ENCODE assay signal across 5 fruit fly cellular contexts in the genomic region with DNA sequence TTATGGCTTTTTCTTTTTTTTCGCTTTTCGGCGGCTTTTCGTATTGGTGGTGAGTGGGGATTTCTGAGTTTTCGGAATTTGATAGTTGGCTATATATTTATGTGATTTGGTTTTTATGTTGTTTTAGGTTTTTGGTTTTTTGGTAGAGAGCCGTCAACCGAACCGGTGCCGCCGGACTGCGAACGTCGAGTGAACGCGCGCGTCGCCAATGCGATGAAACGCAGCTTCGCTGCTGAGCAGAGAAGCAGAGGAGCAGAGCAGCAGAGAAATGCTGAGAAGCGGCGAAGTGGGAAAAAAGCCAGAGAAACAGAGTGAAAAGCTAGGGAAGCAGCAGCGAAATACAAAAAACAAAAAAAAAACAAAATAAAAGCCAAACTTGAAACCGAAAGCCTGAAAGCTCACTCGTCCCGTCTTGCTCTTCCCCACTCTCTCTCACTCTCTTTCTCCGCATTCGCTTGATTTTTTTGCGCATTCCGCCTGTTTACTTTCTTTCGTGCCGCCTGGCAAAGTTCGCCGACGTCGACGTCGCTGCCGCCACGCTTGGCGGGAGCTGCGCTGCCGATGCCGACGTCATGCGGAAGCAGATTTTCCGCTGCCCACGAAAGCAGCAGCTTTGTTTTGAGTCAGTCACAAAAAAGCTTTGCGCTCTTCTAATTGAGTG.
TF ChIP-seq lines count a peak whose summit lies in the region.

No protein-coding gene starts in this region.

- TF ChIP-seq CTCF in whole organism, embryonic (GFP tag; optimal IDR thresholded peaks at IDR 0.05; lab: Kevin White, UChicago), result no peak

TF ChIP-seq in whole organism, adult, 20 proteins besides CTCF, POLR2A, EP300 and RAD21:
- TF ChIP-seq tj (GFP tag; optimal IDR thresholded peaks at IDR 0.05; lab: Kevin White, UChicago) (peak; percentile 44), CG7045 (GFP tag; optimal IDR thresholded peaks at IDR 0.05; lab: Kevin White, UChicago) (no peak), cic (GFP tag; optimal IDR thresholded peaks at IDR 0.05; lab: Kevin White, UChicago) (peak; percentile 30), CG12768 (GFP tag; optimal IDR thresholded peaks at IDR 0.05; lab: Kevin White, UChicago) (peak; percentile 45), Mnt (GFP tag; optimal IDR thresholded peaks at IDR 0.05; lab: Kevin White, UChicago) (no peak), pad (GFP tag; optimal IDR thresholded peaks at IDR 0.05; lab: Kevin White, UChicago) (no peak)

TF ChIP-seq in whole organism, embryonic, 481 proteins besides CTCF, POLR2A, EP300 and RAD21 (continues in another document):
- TF ChIP-seq Atf3 (GFP tag; optimal IDR thresholded peaks at IDR 0.05; lab: Kevin White, UChicago) (no peak), pho (GFP tag; optimal IDR thresholded peaks at IDR 0.05; lab: Kevin White, UChicago) (no peak), CG3838 (GFP tag; optimal IDR thresholded peaks at IDR 0.05; lab: Kevin White, UChicago) (no peak), CG18599 (GFP tag; optimal IDR thresholded peaks at IDR 0.05; lab: Kevin White, UChicago) (no peak), bbx (GFP tag; IDR thresholded peaks at IDR 0.05; lab: Robert Waterston, UW; ENCODE audit: partially characterized antibody) (peak; percentile 21; the same call in 1 of the 2 replicates), CG10565 (GFP tag; optimal IDR thresholded peaks at IDR 0.05; lab: Kevin White, UChicago) (no peak), zfh2 (GFP tag; optimal IDR thresholded peaks at IDR 0.05; lab: Kevin White, UChicago) (no peak), Med (GFP tag; lab: Kevin White, UChicago) (peak; percentile 78), CG15696 (tag; optimal IDR thresholded peaks at IDR 0.05; lab: Kevin White, UChicago) (no peak), hb (GFP tag; IDR thresholded peaks at IDR 0.05; lab: Robert Waterston, UW; ENCODE audit: partially characterized antibody) (no peak), sisA (GFP tag; IDR thresholded peaks at IDR 0.05; lab: Robert Waterston, UW) (no peak), CG3995 (GFP tag; optimal IDR thresholded peaks at IDR 0.05; lab: Kevin White, UChicago) (no peak), nerfin-1 (tag; optimal IDR thresholded peaks at IDR 0.05; lab: Kevin White, UChicago) (no peak), CG6654 (GFP tag; optimal IDR thresholded peaks at IDR 0.05; lab: Kevin White, UChicago) (no peak), CG17361 (GFP tag; IDR thresholded peaks at IDR 0.05; lab: Robert Waterston, UW) (no peak), CG14860 (GFP tag; IDR thresholded peaks at IDR 0.05; lab: Robert Waterston, UW; ENCODE audit: partially characterized antibody) (no peak), eyg (GFP tag; optimal IDR thresholded peaks at IDR 0.05; lab: Kevin White, UChicago) (no peak), CG11504 (tag; optimal IDR thresholded peaks at IDR 0.05; lab: Kevin White, UChicago) (peak; percentile 1), da (GFP tag; optimal IDR thresholded peaks at IDR 0.05; lab: Kevin White, UChicago) (no peak)

TF ChIP-seq in whole organism, prepupa, 60 proteins besides CTCF, POLR2A, EP300 and RAD21 (continues in another document):
- TF ChIP-seq cyc (GFP tag; optimal IDR thresholded peaks at IDR 0.05; lab: Kevin White, UChicago), result no peak
- TF ChIP-seq Hr39 (GFP tag; optimal IDR thresholded peaks at IDR 0.05; lab: Kevin White, UChicago), result no peak
- TF ChIP-seq fd59A (GFP tag; optimal IDR thresholded peaks at IDR 0.05; lab: Kevin White, UChicago), result no peak
- TF ChIP-seq CG6808 (GFP tag; optimal IDR thresholded peaks at IDR 0.05; lab: Kevin White, UChicago), result no peak
- TF ChIP-seq vri (GFP tag; optimal IDR thresholded peaks at IDR 0.05; lab: Kevin White, UChicago), result no peak
- no peak for TF ChIP-seq Hr4 (GFP tag; optimal IDR thresholded peaks at IDR 0.05; lab: Kevin White, UChicago)
- TF ChIP-seq CG1621 (tag; optimal IDR thresholded peaks at IDR 0.05; lab: Kevin White, UChicago), result no peak
- TF ChIP-seq CG16779 (tag; optimal IDR thresholded peaks at IDR 0.05; lab: Kevin White, UChicago), result peak; percentile 29
- no peak for TF ChIP-seq CG10631 (GFP tag; optimal IDR thresholded peaks at IDR 0.05; lab: Kevin White, UChicago)
- no peak for TF ChIP-seq salr (GFP tag; optimal IDR thresholded peaks at IDR 0.05; lab: Kevin White, UChicago)
- peak; percentile 55 for TF ChIP-seq CG15336 (GFP tag; IDR thresholded peaks at IDR 0.05; lab: Robert Waterston, UW)
- TF ChIP-seq topi (GFP tag; optimal IDR thresholded peaks at IDR 0.05; lab: Kevin White, UChicago), result no peak
- no peak for TF ChIP-seq spab (GFP tag; optimal IDR thresholded peaks at IDR 0.05; lab: Kevin White, UChicago)
- no peak for TF ChIP-seq Hr38 (GFP tag; optimal IDR thresholded peaks at IDR 0.05; lab: Kevin White, UChicago)
- TF ChIP-seq CG31627 (GFP tag; optimal IDR thresholded peaks at IDR 0.05; lab: Kevin White, UChicago), result no peak
- no peak for TF ChIP-seq CG3032 (tag; optimal IDR thresholded peaks at IDR 0.05; lab: Kevin White, UChicago)
- no peak for TF ChIP-seq CG11762 (GFP tag; optimal IDR thresholded peaks at IDR 0.05; lab: Kevin White, UChicago; ENCODE audit: insufficient read depth)
- TF ChIP-seq Sox102F (GFP tag; optimal IDR thresholded peaks at IDR 0.05; lab: Kevin White, UChicago), result no peak
- TF ChIP-seq Sox14 (GFP tag; optimal IDR thresholded peaks at IDR 0.05; lab: Kevin White, UChicago), result no peak
- no peak for TF ChIP-seq CG11902 (GFP tag; optimal IDR thresholded peaks at IDR 0.05; lab: Kevin White, UChicago)
- peak; percentile 53 for TF ChIP-seq CG6276 (GFP tag; optimal IDR thresholded peaks at IDR 0.05; lab: Kevin White, UChicago)

TF ChIP-seq in whole organism, pupa, 21 proteins besides CTCF, POLR2A, EP300 and RAD21:
- no peak for TF ChIP-seq Pif1A (GFP tag; optimal IDR thresholded peaks at IDR 0.05; lab: Kevin White, UChicago)
- TF ChIP-seq rn (GFP tag; IDR thresholded peaks at IDR 0.05; lab: Robert Waterston, UW), result 0 out of 2 replicates have a peak, but pooled peaks have one; percentile 5
- no peak for TF ChIP-seq CG14655 (GFP tag; optimal IDR thresholded peaks at IDR 0.05; lab: Kevin White, UChicago)
- 0 out of 3 replicates have a peak, but pooled peaks have one; percentile 19 for TF ChIP-seq fd96Ca (GFP tag; IDR thresholded peaks at IDR 0.05; lab: Robert Waterston, UW)
- TF ChIP-seq Ets98B (GFP tag; IDR thresholded peaks at IDR 0.05; lab: Robert Waterston, UW), result peak; percentile 54; the same call in 1 of the 2 replicates
- TF ChIP-seq CG17806 (tag; optimal IDR thresholded peaks at IDR 0.05; lab: Kevin White, UChicago), result no peak
- peak; percentile 50; the same call in 1 of the 2 replicates for TF ChIP-seq CG12605 (GFP tag; IDR thresholded peaks at IDR 0.05; lab: Robert Waterston, UW)
- TF ChIP-seq Pif1B (GFP tag; optimal IDR thresholded peaks at IDR 0.05; lab: Kevin White, UChicago), result peak; percentile 20
- TF ChIP-seq CG15710 (tag; optimal IDR thresholded peaks at IDR 0.05; lab: Kevin White, UChicago), result no peak
- TF ChIP-seq D1 (tag; optimal IDR thresholded peaks at IDR 0.05; lab: Kevin White, UChicago), result no peak
- no peak for TF ChIP-seq CG8159 (tag; optimal IDR thresholded peaks at IDR 0.05; lab: Kevin White, UChicago)
- TF ChIP-seq CG32121 (GFP tag; IDR thresholded peaks at IDR 0.05; lab: Robert Waterston, UW), result peak; percentile 25; the same call in 1 of the 2 replicates
- TF ChIP-seq CG8301 (tag; optimal IDR thresholded peaks at IDR 0.05; lab: Kevin White, UChicago), result no peak
- TF ChIP-seq Snoo (tag; optimal IDR thresholded peaks at IDR 0.05; lab: Kevin White, UChicago), result no peak
- TF ChIP-seq CG34367 (tag; optimal IDR thresholded peaks at IDR 0.05; lab: Kevin White, UChicago), result no peak
- TF ChIP-seq CG4496 (GFP tag; IDR thresholded peaks at IDR 0.05; lab: Robert Waterston, UW), result peak; percentile 67; the same call in 2 of the 3 replicates
- no peak for TF ChIP-seq CG9948 (tag; optimal IDR thresholded peaks at IDR 0.05; lab: Kevin White, UChicago)
- TF ChIP-seq EcR (GFP tag; optimal IDR thresholded peaks at IDR 0.05; lab: Kevin White, UChicago), result no peak
- peak; percentile 1 for TF ChIP-seq CG13204 (GFP tag; optimal IDR thresholded peaks at IDR 0.05; lab: Kevin White, UChicago)
- TF ChIP-seq gl (tag; optimal IDR thresholded peaks at IDR 0.05; lab: Kevin White, UChicago), result no peak
- no peak for TF ChIP-seq CG10348 (GFP tag; IDR thresholded peaks at IDR 0.05; lab: Robert Waterston, UW)

TF ChIP-seq in whole organism, wandering third instar larva, 38 proteins besides CTCF, POLR2A, EP300 and RAD21:
- no peak for TF ChIP-seq dsf (GFP tag; optimal IDR thresholded peaks at IDR 0.05; lab: Kevin White, UChicago; ENCODE audit: borderline replicate concordance)
- no peak for TF ChIP-seq dl (GFP tag; optimal IDR thresholded peaks at IDR 0.05; lab: Kevin White, UChicago; ENCODE audit: insufficient read depth in 1 of 2, partially characterized antibody in 2 of 2)
- TF ChIP-seq psq (GFP tag; optimal IDR thresholded peaks at IDR 0.05; lab: Kevin White, UChicago), result peak; percentile 70
- TF ChIP-seq jim (GFP tag; optimal IDR thresholded peaks at IDR 0.05; lab: Kevin White, UChicago), result no peak
